Worm (Caenorhabditis elegans) whole organism, L2 larva: ENCODE measurements around the gene ZK856.19.

Source experiments
- mdl-1 ChIP-seq, 2 experiments: fragments of 150-350 bp in 1 of 2; sonication (generic microtip) in 1 of 2; optimal IDR thresholded peaks; 2 replicates each; lab custom pipeline; 2017; ENCODE audit warnings: missing biosample characterization in 2 of 2, missing genetic modification characterization in 2 of 2
- nhr-12 ChIP-seq: fragments of 150-350 bp; optimal IDR thresholded peaks from 2 replicates; lab custom pipeline; 2014; ENCODE audit warnings: missing biosample characterization, missing genetic modification characterization
- nhr-23 ChIP-seq: fragments of 150-350 bp; optimal IDR thresholded peaks from 2 replicates; lab custom pipeline; 2014; ENCODE audit warnings: missing biosample characterization, missing genetic modification reagents, missing genetic modification characterization

ce11 chrV:10252682-10253081 is 48.0 kb upstream of the ZK856.19 start:
- TF ChIP-seq mdl-1 (tag; optimal IDR thresholded peaks at IDR 0.05; lab: Kevin White, UChicago) (no peak), nhr-12 (tag; lab: Kevin White, UChicago) (no peak), nhr-23 (no peak)
